Worm (Caenorhabditis elegans): Measurements from ENCODE around the gene W08F4.5.

ce11 chrII:546405-546804 is 22.3 kb downstream of the W08F4.5 start, which contains the start of gene mlt-10:
- no peak for TF ChIP-seq med-1 (GFP tag; optimal IDR thresholded peaks at IDR 0.05; ENCODE audit: insufficient read depth)
- TF ChIP-seq ztf-23 (GFP tag; IDR thresholded peaks at IDR 0.05), result no peak
- TF ChIP-seq tab-1 (GFP tag; IDR thresholded peaks at IDR 0.05), result no peak
- no peak for TF ChIP-seq flt-1 (GFP tag; IDR thresholded peaks at IDR 0.05)
